Worm (Caenorhabditis elegans): Measurements from ENCODE around the gene unc-17.

DNA sequence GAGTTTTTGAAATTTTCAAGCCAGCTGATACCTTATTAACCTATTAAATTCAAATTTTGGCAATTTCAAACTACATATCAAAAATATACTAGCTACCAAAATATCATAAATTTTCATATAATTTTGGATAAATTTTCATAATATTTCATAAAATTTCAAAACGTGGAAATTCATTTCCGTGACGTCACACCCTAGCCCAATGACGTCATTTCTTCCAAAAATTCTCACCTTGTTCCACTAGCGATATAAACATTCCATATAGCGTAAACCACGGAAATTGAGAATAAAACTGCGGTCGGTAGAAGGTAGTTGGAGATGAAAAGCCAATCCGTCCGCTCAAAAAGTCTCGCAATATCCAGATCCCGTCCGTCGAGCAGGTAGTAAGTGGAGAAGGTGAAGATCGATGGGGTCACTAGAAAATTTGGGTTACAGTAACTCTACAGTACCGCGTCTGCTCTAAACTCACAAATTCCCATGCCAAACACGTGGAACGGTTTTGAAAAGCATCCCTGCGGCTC, 36.7 kb upstream of the unc-17 start:
- TF ChIP-seq tab-1 (GFP tag; IDR thresholded peaks at IDR 0.05) (no peak), flt-1 (GFP tag; IDR thresholded peaks at IDR 0.05) (no peak), ztf-23 (GFP tag; IDR thresholded peaks at IDR 0.05) (no peak), ref-1 (GFP tag; conservative IDR thresholded peaks at IDR 0.05) (no peak)
